Fruit fly (Drosophila melanogaster) whole organism, embryonic: ENCODE data around the gene CG7058.
A peak's percentile ranks its signal among the peaks of the same experiment; 100 is the strongest.

Experiments used
- B-H2 ChIP-seq: fragments of 200-800 bp; sonication (Bioruptor generic); optimal IDR thresholded peaks from 2 replicates; lab custom pipeline; 2018; ENCODE audit warnings: missing biosample characterization, mild to moderate bottlenecking, missing genetic modification characterization
- Bgb ChIP-seq: fragments of 200-800 bp; sonication (Bioruptor generic); IDR thresholded peaks from 2 replicates; pipeline ENCODE4 v1.3.6; 2022; ENCODE audit warnings: missing biosample characterization, missing genetic modification characterization; ENCODE audit not compliant: partially characterized antibody
- CG10565 ChIP-seq: fragments of 200-800 bp; sonication (Bioruptor generic); optimal IDR thresholded peaks from 3 replicates; lab custom pipeline; 2016; ENCODE audit warnings: missing biosample characterization, mild to moderate bottlenecking, missing genetic modification characterization
- CG10654 ChIP-seq: fragments of 200-800 bp; sonication (Bioruptor generic); optimal IDR thresholded peaks from 2 replicates; lab custom pipeline; 2016; ENCODE audit warnings: missing biosample characterization, missing genetic modification characterization
- CG12155 ChIP-seq: fragments of 200-800 bp; sonication (Bioruptor generic); optimal IDR thresholded peaks from 3 replicates; lab custom pipeline; 2016; ENCODE audit warnings: missing biosample characterization, missing genetic modification characterization
- CG15479 ChIP-seq: fragments of 200-800 bp; sonication (Bioruptor generic); optimal IDR thresholded peaks from 3 replicates; lab custom pipeline; 2019; ENCODE audit warnings: missing biosample characterization, mild to moderate bottlenecking, missing genetic modification characterization, moderate library complexity
- CG18011 ChIP-seq: fragments of 200-800 bp; sonication (Bioruptor generic); optimal IDR thresholded peaks from 2 replicates; lab custom pipeline; 2017; ENCODE audit warnings: missing biosample characterization, missing genetic modification characterization, mild to moderate bottlenecking, moderate library complexity, missing genotype
- CG18764 ChIP-seq: fragments of 200-800 bp; sonication (Bioruptor generic); optimal IDR thresholded peaks from 3 replicates; lab custom pipeline; 2016; ENCODE audit warnings: missing biosample characterization, missing genetic modification characterization
- CG2712 ChIP-seq: fragments of 200-800 bp; optimal IDR thresholded peaks from 3 replicates; lab custom pipeline; 2019; ENCODE audit warnings: missing biosample characterization, mild to moderate bottlenecking, missing genetic modification characterization, moderate library complexity
- CG2875 ChIP-seq: fragments of 200-800 bp; sonication (Bioruptor generic); optimal IDR thresholded peaks from 2 replicates; lab custom pipeline; 2017; ENCODE audit warnings: missing biosample characterization, mild to moderate bottlenecking, missing genetic modification characterization, missing genetic modification reagents
- CG31388 ChIP-seq: fragments of 200-800 bp; sonication (Bioruptor generic); optimal IDR thresholded peaks from 2 replicates; lab custom pipeline; 2016; ENCODE audit warnings: missing biosample characterization, missing genetic modification characterization
- CG34224 ChIP-seq: fragments of 200-800 bp; sonication (Bioruptor generic); IDR thresholded peaks from 3 replicates; pipeline ENCODE4 v1.3.6; 2022; ENCODE audit warnings: missing biosample characterization, missing genetic modification characterization; ENCODE audit not compliant: partially characterized antibody
- CG4854 ChIP-seq: fragments of 200-800 bp; sonication (Bioruptor generic); optimal IDR thresholded peaks from 2 replicates; lab custom pipeline; 2016; ENCODE audit warnings: missing biosample characterization, missing genetic modification characterization, inconsistent platforms
- CG6654 ChIP-seq: fragments of 200-800 bp; sonication (Bioruptor generic); optimal IDR thresholded peaks from 2 replicates; lab custom pipeline; 2017; ENCODE audit warnings: missing biosample characterization, mild to moderate bottlenecking, missing genetic modification characterization
- CG7928 ChIP-seq: fragments of 200-800 bp; sonication (Bioruptor generic); optimal IDR thresholded peaks from 2 replicates; lab custom pipeline; 2017; ENCODE audit warnings: missing biosample characterization, mild to moderate bottlenecking, missing genetic modification characterization
- CG7987 ChIP-seq: fragments of 200-800 bp; sonication (Bioruptor generic); optimal IDR thresholded peaks from 2 replicates; lab custom pipeline; 2018; ENCODE audit warnings: missing biosample characterization, mild to moderate bottlenecking, missing genetic modification characterization, moderate library complexity
- CG8388 ChIP-seq: fragments of 200-800 bp; sonication (Bioruptor generic); optimal IDR thresholded peaks from 2 replicates; lab custom pipeline; 2019; ENCODE audit warnings: missing biosample characterization, mild to moderate bottlenecking, missing genetic modification characterization, moderate library complexity
- CG8478 ChIP-seq: fragments of >200 bp; optimal IDR thresholded peaks from 2 replicates; lab custom pipeline; 2018
- Chrac-16 ChIP-seq: fragments of 200-800 bp; sonication (Bioruptor generic); optimal IDR thresholded peaks from 3 replicates; lab custom pipeline; 2016; ENCODE audit warnings: missing biosample characterization, missing genetic modification characterization
- Dip2 ChIP-seq: fragments of 200-800 bp; sonication (Bioruptor generic); IDR thresholded peaks from 2 replicates; pipeline ENCODE4 v1.3.6; 2022; ENCODE audit warnings: missing biosample characterization, missing genetic modification characterization
- Drgx ChIP-seq: fragments of 200-800 bp; sonication (Bioruptor generic); IDR thresholded peaks from 2 replicates; pipeline ENCODE4 v1.3.6; 2022; ENCODE audit warnings: missing biosample characterization, missing genetic modification characterization
- Lpt ChIP-seq: fragments of >200 bp; optimal IDR thresholded peaks from 2 replicates; lab custom pipeline; 2018; ENCODE audit warnings: missing biosample characterization, missing genetic modification characterization
- Max ChIP-seq: fragments of 200-800 bp; sonication (Bioruptor generic); optimal IDR thresholded peaks from 2 replicates; lab custom pipeline; 2016; ENCODE audit warnings: missing biosample characterization, mild to moderate bottlenecking, missing genetic modification characterization
- NfI ChIP-seq: fragments of 200-800 bp; sonication (Bioruptor generic); optimal IDR thresholded peaks from 3 replicates; lab custom pipeline; 2018; ENCODE audit warnings: missing biosample characterization, mild to moderate bottlenecking, missing genetic modification characterization, moderate library complexity
- Oaz ChIP-seq: fragments of 200-800 bp; sonication (Bioruptor generic); IDR thresholded peaks from 2 replicates; pipeline ENCODE4 v1.3.6; 2022; ENCODE audit warnings: missing biosample characterization, missing genetic modification characterization
- Oli ChIP-seq: fragments of 200-800 bp; sonication (Bioruptor generic); optimal IDR thresholded peaks from 2 replicates; lab custom pipeline; 2018; ENCODE audit warnings: missing biosample characterization, mild to moderate bottlenecking, missing genetic modification characterization, moderate library complexity
- Vsx1 ChIP-seq: fragments of 200-800 bp; sonication (Bioruptor generic); optimal IDR thresholded peaks from 2 replicates; lab custom pipeline; 2017; ENCODE audit warnings: missing biosample characterization, mild to moderate bottlenecking, missing genetic modification characterization, missing genetic modification reagents
- ase ChIP-seq: fragments of 200-800 bp; sonication (Bioruptor generic); IDR thresholded peaks from 3 replicates; pipeline ENCODE4 v1.3.6; 2022; ENCODE audit warnings: missing biosample characterization, missing genetic modification characterization
- bab2 ChIP-seq: fragments of 200-800 bp; sonication (Bioruptor generic); optimal IDR thresholded peaks from 2 replicates; lab custom pipeline; 2016; ENCODE audit warnings: missing biosample characterization, missing genetic modification characterization
- fd102C ChIP-seq: fragments of 200-800 bp; sonication (Bioruptor generic); optimal IDR thresholded peaks from 2 replicates; lab custom pipeline; 2018; ENCODE audit warnings: missing biosample characterization, mild to moderate bottlenecking, missing genetic modification characterization, moderate library complexity
- fd64A ChIP-seq: fragments of 200-800 bp; sonication (Bioruptor generic); optimal IDR thresholded peaks from 3 replicates; lab custom pipeline; 2018; ENCODE audit warnings: missing biosample characterization, mild to moderate bottlenecking, missing genetic modification characterization
- gce ChIP-seq: fragments of 200-800 bp; sonication (Bioruptor generic); IDR thresholded peaks from 3 replicates; pipeline ENCODE4 v1.3.6; 2022; ENCODE audit warnings: missing biosample characterization, missing genetic modification characterization
- gsb ChIP-seq: fragments of 200-800 bp; sonication (Bioruptor generic); IDR thresholded peaks from 2 replicates; pipeline ENCODE4 v1.3.6; 2022; ENCODE audit warnings: missing biosample characterization, missing genetic modification characterization
- ind ChIP-seq: fragments of 200-800 bp; sonication (Bioruptor generic); optimal IDR thresholded peaks from 3 replicates; lab custom pipeline; 2016; ENCODE audit warnings: missing biosample characterization, missing genetic modification characterization
- kay ChIP-seq: fragments of 200-800 bp; sonication (Bioruptor generic); optimal IDR thresholded peaks from 2 replicates; lab custom pipeline; 2016; ENCODE audit warnings: missing biosample characterization, missing genetic modification characterization
- lbe ChIP-seq: fragments of 200-800 bp; sonication (Bioruptor generic); optimal IDR thresholded peaks from 2 replicates; lab custom pipeline; 2016; ENCODE audit warnings: missing biosample characterization, mild to moderate bottlenecking, missing genetic modification characterization
- luna ChIP-seq: fragments of 200-800 bp; sonication (Bioruptor generic); optimal IDR thresholded peaks from 2 replicates; lab custom pipeline; 2016; ENCODE audit warnings: missing biosample characterization, missing genetic modification characterization
- mirr ChIP-seq: fragments of 200-800 bp; sonication (Bioruptor generic); optimal IDR thresholded peaks from 3 replicates; lab custom pipeline; 2018; ENCODE audit warnings: missing biosample characterization, mild to moderate bottlenecking, missing genetic modification characterization
- pb ChIP-seq: fragments of 200-800 bp; sonication (Bioruptor generic); optimal IDR thresholded peaks from 3 replicates; lab custom pipeline; 2016; ENCODE audit warnings: missing biosample characterization, missing genetic modification characterization
- pnt ChIP-seq: fragments of 200-800 bp; sonication (Bioruptor generic); optimal IDR thresholded peaks from 3 replicates; lab custom pipeline; 2016; ENCODE audit warnings: missing biosample characterization, missing genetic modification characterization
- pros ChIP-seq: fragments of 200-800 bp; sonication (Bioruptor generic); optimal IDR thresholded peaks from 3 replicates; lab custom pipeline; 2019; ENCODE audit warnings: missing biosample characterization, mild to moderate bottlenecking, missing genetic modification characterization, moderate library complexity
- pzg ChIP-seq: fragments of 200-800 bp; sonication (Bioruptor generic); optimal IDR thresholded peaks from 3 replicates; lab custom pipeline; 2018; ENCODE audit warnings: missing biosample characterization, mild to moderate bottlenecking, missing genetic modification characterization, moderate library complexity
- shn ChIP-seq: fragments of 200-800 bp; sonication (Bioruptor generic); optimal IDR thresholded peaks from 3 replicates; lab custom pipeline; 2016; ENCODE audit warnings: missing biosample characterization, missing genetic modification characterization
- sob ChIP-seq: fragments of 200-800 bp; sonication (Bioruptor generic); IDR thresholded peaks from 2 replicates; pipeline ENCODE4 v1.3.6; 2022; ENCODE audit warnings: missing biosample characterization, missing genetic modification characterization
- stwl ChIP-seq: fragments of 200-800 bp; sonication (Bioruptor generic); optimal IDR thresholded peaks from 3 replicates; lab custom pipeline; 2018; ENCODE audit warnings: missing biosample characterization, mild to moderate bottlenecking, missing genetic modification characterization, moderate library complexity
- tna ChIP-seq: fragments of 200-800 bp; sonication (Bioruptor generic); IDR thresholded peaks from 2 replicates; pipeline ENCODE4 v1.3.6; 2022; ENCODE audit warnings: missing biosample characterization, missing genetic modification characterization; ENCODE audit not compliant: partially characterized antibody
- toy ChIP-seq: fragments of 200-800 bp; sonication (Bioruptor generic); IDR thresholded peaks from 2 replicates; pipeline ENCODE4 v1.3.6; 2022; ENCODE audit warnings: missing biosample characterization, missing genetic modification characterization
- ttk ChIP-seq: fragments of 200-800 bp; sonication (Bioruptor generic); IDR thresholded peaks from 2 replicates; pipeline ENCODE4 v2.1.2; 2022; ENCODE audit warnings: missing biosample characterization, missing genetic modification characterization
- zen2 ChIP-seq: fragments of 200-800 bp; sonication (Bioruptor generic); IDR thresholded peaks from 3 replicates; pipeline ENCODE4 v1.3.6; 2022; ENCODE audit warnings: missing biosample characterization, missing genetic modification characterization; ENCODE audit not compliant: partially characterized antibody

The CG7058 gene

DNA sequence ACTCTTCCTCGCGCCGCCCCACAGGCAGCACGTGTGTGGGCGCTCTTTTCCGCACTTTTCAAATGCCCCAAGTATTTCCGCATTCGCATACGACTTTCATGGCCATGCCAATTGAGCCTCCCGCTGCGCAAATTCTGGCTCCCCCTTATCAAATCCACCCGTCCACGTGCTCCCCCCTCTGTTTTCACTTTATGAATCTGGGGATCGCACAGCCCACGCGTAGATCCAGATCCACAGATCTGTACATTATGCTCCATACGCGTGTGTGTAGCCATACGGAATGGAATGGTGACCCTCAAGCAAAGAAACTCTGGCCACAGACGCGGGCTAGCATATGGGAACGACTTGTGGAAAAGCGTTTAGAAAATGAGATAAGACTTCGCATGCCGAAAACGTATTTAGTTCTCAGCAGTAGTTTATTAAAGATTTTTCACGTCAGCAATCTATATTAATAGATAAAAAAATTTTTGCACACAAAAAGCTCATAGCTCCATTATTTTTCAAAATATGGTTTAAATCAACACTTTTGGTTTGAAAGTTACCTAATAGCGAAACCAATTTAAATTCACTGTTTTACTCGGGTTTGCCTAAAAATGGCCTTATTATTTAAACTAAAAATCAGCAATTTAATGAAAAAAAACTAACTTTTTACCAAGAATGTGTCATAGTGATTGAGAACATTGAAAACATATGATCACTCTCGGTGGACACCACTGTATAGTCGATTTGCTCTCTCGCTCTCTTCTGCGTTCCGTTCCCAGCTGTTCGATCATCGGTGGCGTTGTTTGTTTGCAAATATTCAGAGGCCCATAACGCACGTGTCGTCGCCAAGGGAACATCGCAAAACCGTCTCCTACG is 16.9 kb upstream of the CG7058 start (continued):
- TF ChIP-seq pnt (GFP tag; lab: Kevin White, UChicago) (peak; percentile 9), CG18011 (peak; percentile 56), fd102C (no peak), pzg (GFP tag; lab: Kevin White, UChicago) (no peak), ase (GFP tag; lab: Robert Waterston, UW) (no peak), CG7987 (GFP tag; lab: Kevin White, UChicago) (peak; percentile 20), lbe (GFP tag; lab: Kevin White, UChicago) (no peak), CG31388 (GFP tag; lab: Kevin White, UChicago) (no peak), CG10654 (GFP tag; lab: Kevin White, UChicago) (peak; percentile 42), Chrac-16 (GFP tag; lab: Kevin White, UChicago) (peak; percentile 32), CG7928 (GFP tag; lab: Kevin White, UChicago) (peak; percentile 17), gce (GFP tag; lab: Robert Waterston, UW) (no peak), CG18764 (GFP tag; lab: Kevin White, UChicago) (peak; percentile 8), kay (peak; percentile 42), mirr (GFP tag; lab: Kevin White, UChicago) (no peak), tna (GFP tag; lab: Robert Waterston, UW) (no peak), CG6654 (peak; percentile 23), zen2 (GFP tag; lab: Robert Waterston, UW) (no peak), CG10565 (GFP tag; lab: Kevin White, UChicago) (no peak), toy (no peak), pros (GFP tag; lab: Kevin White, UChicago) (no peak), CG2875 (GFP tag; lab: Kevin White, UChicago) (peak; percentile 37), ttk (GFP tag; lab: Robert Waterston, UW) (no peak), luna (GFP tag; lab: Kevin White, UChicago) (no peak), Oli (peak; percentile 67), bab2 (GFP tag; lab: Kevin White, UChicago) (peak; percentile 59), sob (GFP tag; lab: Robert Waterston, UW) (peak; percentile 37; the same call in 1 of the 2 replicates), Oaz (GFP tag; lab: Robert Waterston, UW) (no peak; the same call in 1 of the 2 replicates), fd64A (no peak), Lpt (GFP tag; lab: Kevin White, UChicago) (no peak), Max (GFP tag; lab: Kevin White, UChicago) (peak; percentile 42), CG2712 (peak; percentile 57), ind (GFP tag; lab: Kevin White, UChicago) (peak; percentile 46), gsb (GFP tag; lab: Robert Waterston, UW) (no peak), CG34224 (GFP tag; lab: Robert Waterston, UW) (no peak), Drgx (GFP tag; lab: Robert Waterston, UW) (peak; percentile 14; the same call in 1 of the 2 replicates), CG4854 (GFP tag; lab: Kevin White, UChicago) (peak; percentile 21), Vsx1 (GFP tag; lab: Kevin White, UChicago) (peak; percentile 39), B-H2 (GFP tag; lab: Kevin White, UChicago) (no peak), CG8388 (peak; percentile 51), Bgb (0 out of 2 replicates have a peak, but pooled peaks have one; percentile 14), CG8478 (no peak), pb (GFP tag; lab: Kevin White, UChicago) (peak; percentile 34), Dip2 (no peak), CG15479 (GFP tag; lab: Kevin White, UChicago) (no peak), NfI (GFP tag; lab: Kevin White, UChicago) (peak; percentile 60), stwl (tag; lab: Kevin White, UChicago) (no peak), CG12155 (GFP tag; lab: Kevin White, UChicago) (peak; percentile 41), shn (peak; percentile 55)
